Fruit fly (Drosophila melanogaster) whole organism, embryonic: Measurements from ENCODE around the gene CG8176.
A peak's percentile ranks its signal among the peaks of the same experiment; 100 is the strongest.

Experiments used
- Aef1 ChIP-seq: fragments of 200-800 bp; sonication (Bioruptor generic); IDR thresholded peaks from 3 replicates; pipeline ENCODE4 v1.3.6; 2022; ENCODE audit warnings: missing biosample characterization, missing genetic modification characterization
- CG11398 ChIP-seq: fragments of 200-800 bp; sonication (Bioruptor generic); optimal IDR thresholded peaks from 2 replicates; lab custom pipeline; 2016; ENCODE audit warnings: missing biosample characterization, missing genetic modification characterization
- CG12071 ChIP-seq: fragments of 200-800 bp; sonication (Bioruptor generic); optimal IDR thresholded peaks from 3 replicates; lab custom pipeline; 2018; ENCODE audit warnings: missing biosample characterization, mild to moderate bottlenecking, missing genetic modification characterization
- CG17802 ChIP-seq: fragments of 200-800 bp; sonication (Bioruptor generic); optimal IDR thresholded peaks from 2 replicates; lab custom pipeline; 2018; ENCODE audit warnings: missing biosample characterization, mild to moderate bottlenecking, missing genetic modification characterization, moderate library complexity
- CG2129 ChIP-seq: fragments of 200-800 bp; sonication (Bioruptor generic); IDR thresholded peaks from 2 replicates; pipeline ENCODE4 v1.3.6; 2022; ENCODE audit warnings: missing biosample characterization, missing genetic modification characterization; ENCODE audit not compliant: partially characterized antibody
- CG3065 ChIP-seq: fragments of 200-800 bp; sonication (Bioruptor generic); optimal IDR thresholded peaks from 2 replicates; lab custom pipeline; 2016; ENCODE audit warnings: missing biosample characterization, missing genetic modification characterization
- CG3726 ChIP-seq: fragments of 200-800 bp; sonication (Bioruptor generic); IDR thresholded peaks from 3 replicates; pipeline ENCODE4, ENCODE4 v1.3.6; 2022; ENCODE audit warnings: missing biosample characterization, missing genetic modification characterization
- CG4730 ChIP-seq: fragments of 200-800 bp; sonication (Bioruptor generic); IDR thresholded peaks from 2 replicates; pipeline ENCODE4 v1.3.6; 2022; ENCODE audit warnings: missing biosample characterization, missing genetic modification characterization
- CG5245 ChIP-seq: fragments of 200-800 bp; sonication (Bioruptor generic); optimal IDR thresholded peaks from 3 replicates; lab custom pipeline; 2016; ENCODE audit warnings: missing biosample characterization, missing genetic modification characterization
- CG6175 ChIP-seq: fragments of 200-800 bp; sonication (Bioruptor generic); IDR thresholded peaks from 3 replicates; pipeline ENCODE4 v1.3.6; 2022; ENCODE audit warnings: missing biosample characterization, missing genetic modification characterization
- CG9817 ChIP-seq: fragments of 200-800 bp; sonication (Bioruptor generic); optimal IDR thresholded peaks from 2 replicates; lab custom pipeline; 2018; ENCODE audit warnings: missing biosample characterization, mild to moderate bottlenecking, missing genetic modification characterization, moderate library complexity
- Dref ChIP-seq: fragments of 200-800 bp; sonication (Bioruptor generic); IDR thresholded peaks from 2 replicates; pipeline ENCODE4 v1.3.6; 2022; ENCODE audit warnings: missing biosample characterization, missing genetic modification characterization
- ERR ChIP-seq: fragments of 200-800 bp; sonication (Bioruptor generic); optimal IDR thresholded peaks from 2 replicates; lab custom pipeline; 2016; ENCODE audit warnings: missing biosample characterization, missing genetic modification characterization
- GATAe ChIP-seq: fragments of 200-800 bp; sonication (Bioruptor generic); conservative IDR thresholded peaks from 2 replicates; pipeline ENCODE4 v1.3.6; 2022; ENCODE audit warnings: missing biosample characterization, missing genetic modification characterization
- Gug ChIP-seq: fragments of 200-800 bp; sonication (Bioruptor generic); IDR thresholded peaks from 4 replicates; pipeline ENCODE4 v1.3.6; 2022; ENCODE audit warnings: missing biosample characterization, missing genetic modification characterization
- Hr78 ChIP-seq, 2 experiments: fragments of 200-800 bp in 1 of 2; fragments of >200 bp in 1 of 2; sonication (Bioruptor generic) in 1 of 2; optimal IDR thresholded peaks; 2 replicates each; lab custom pipeline; 2017 to 2019; ENCODE audit warnings: missing biosample characterization in 2 of 2, missing genetic modification characterization in 2 of 2, mild to moderate bottlenecking in 1 of 2, moderate library complexity in 1 of 2
- Lhr ChIP-seq: fragments of 200-800 bp; sonication (Bioruptor generic); optimal IDR thresholded peaks from 3 replicates; lab custom pipeline; 2017; ENCODE audit warnings: mild to moderate bottlenecking, missing biosample characterization, missing genetic modification reagents, missing genetic modification characterization
- MESR4 ChIP-seq: fragments of 200-800 bp; sonication (Bioruptor generic); optimal IDR thresholded peaks from 2 replicates; lab custom pipeline; 2018; ENCODE audit warnings: missing biosample characterization, mild to moderate bottlenecking, missing genetic modification characterization, moderate library complexity
- Oaz ChIP-seq: fragments of 200-800 bp; sonication (Bioruptor generic); IDR thresholded peaks from 2 replicates; pipeline ENCODE4 v1.3.6; 2022; ENCODE audit warnings: missing biosample characterization, missing genetic modification characterization
- Stat92E ChIP-seq, 3 experiments: fragments of >200 bp in 2 of 3; fragments of 200-800 bp in 1 of 3; sonication (Bioruptor generic) in 1 of 3; optimal IDR thresholded peaks; 2 replicates each; lab custom pipeline; 2017 to 2019; ENCODE audit warnings: missing biosample characterization in 3 of 3, missing genetic modification characterization in 3 of 3, mild to moderate bottlenecking in 1 of 3, moderate library complexity in 1 of 3
- bowl ChIP-seq: fragments of 200-800 bp; sonication (Bioruptor generic); IDR thresholded peaks from 2 replicates; pipeline ENCODE4 v1.3.6; 2022; ENCODE audit warnings: missing biosample characterization, missing genetic modification characterization
- chif ChIP-seq, 2 experiments: fragments of 200-800 bp; sonication (Bioruptor generic); optimal IDR thresholded peaks; 3 replicates each; lab custom pipeline; 2016; ENCODE audit warnings: missing biosample characterization in 2 of 2, missing genetic modification characterization in 2 of 2
- cwo ChIP-seq: fragments of 200-800 bp; sonication (Bioruptor generic); optimal IDR thresholded peaks from 3 replicates; lab custom pipeline; 2017; ENCODE audit warnings: missing biosample characterization, missing genetic modification characterization, mild to moderate bottlenecking, moderate library complexity, missing genetic modification reagents
- disco-r ChIP-seq: fragments of 200-800 bp; sonication (Bioruptor generic); optimal IDR thresholded peaks from 2 replicates; lab custom pipeline; 2016; ENCODE audit warnings: missing biosample characterization, missing genetic modification characterization
- dpn ChIP-seq, 2 experiments: fragments of 200-800 bp; sonication (Bioruptor generic); optimal IDR thresholded peaks; 3 replicates each; lab custom pipeline; 2016; ENCODE audit warnings: missing biosample characterization in 2 of 2, missing genetic modification characterization in 2 of 2
- ewg ChIP-seq: fragments of 200-800 bp; sonication (Bioruptor generic); optimal IDR thresholded peaks from 3 replicates; lab custom pipeline; 2017; ENCODE audit warnings: mild to moderate bottlenecking, missing biosample characterization, missing genetic modification reagents, missing genetic modification characterization
- ftz-f1 ChIP-seq: fragments of 200-800 bp; sonication (Bioruptor generic); optimal IDR thresholded peaks from 2 replicates; lab custom pipeline; 2016; ENCODE audit warnings: missing biosample characterization, missing genetic modification characterization
- gem ChIP-seq: fragments of 200-800 bp; sonication (Bioruptor generic); optimal IDR thresholded peaks from 2 replicates; lab custom pipeline; 2019; ENCODE audit warnings: missing biosample characterization, mild to moderate bottlenecking, missing genetic modification characterization, moderate library complexity
- hth ChIP-seq: fragments of >200 bp; optimal IDR thresholded peaks from 2 replicates; lab custom pipeline; 2017; ENCODE audit warnings: inconsistent platforms
- jumu ChIP-seq: fragments of 200-800 bp; sonication (Bioruptor generic); optimal IDR thresholded peaks from 3 replicates; lab custom pipeline; 2016; ENCODE audit warnings: missing biosample characterization, missing genetic modification characterization
- lov ChIP-seq, 2 experiments: fragments of 200-800 bp in 1 of 2; fragments of >200 bp in 1 of 2; sonication (Bioruptor generic) in 1 of 2; IDR thresholded peaks in 1 of 2; optimal IDR thresholded peaks in 1 of 2; 2 replicates in 1 of 2; 3 replicates in 1 of 2; pipeline versions ENCODE4 v1.3.6 to Lab custom; 2017 to 2022; ENCODE audit warnings: missing biosample characterization in 1 of 2, missing genetic modification characterization in 1 of 2
- nom ChIP-seq: fragments of 200-800 bp; sonication (Bioruptor generic); optimal IDR thresholded peaks from 2 replicates; lab custom pipeline; 2017; ENCODE audit warnings: missing biosample characterization, missing genetic modification characterization, mild to moderate bottlenecking, moderate library complexity, missing genetic modification reagents
- odd ChIP-seq: fragments of 200-800 bp; sonication (Bioruptor generic); optimal IDR thresholded peaks from 2 replicates; lab custom pipeline; 2017; ENCODE audit warnings: missing biosample characterization, mild to moderate bottlenecking, missing genetic modification characterization
- pan ChIP-seq, 4 experiments: fragments of >200 bp in 3 of 4; fragments of 200-800 bp in 1 of 4; sonication (Bioruptor generic) in 1 of 4; optimal IDR thresholded peaks in 3 of 4; IDR thresholded peaks in 1 of 4; 2 replicates each; pipeline versions ENCODE4 v1.3.6 to Lab custom; 2017 to 2022; ENCODE audit warnings: missing biosample characterization in 2 of 4, missing genetic modification characterization in 2 of 4, mixed read lengths in 1 of 4
- pfk ChIP-seq: fragments of 200-800 bp; sonication (Bioruptor generic); optimal IDR thresholded peaks from 2 replicates; lab custom pipeline; 2018; ENCODE audit warnings: missing biosample characterization, mild to moderate bottlenecking, missing genetic modification characterization, moderate library complexity
- pita ChIP-seq: fragments of 200-800 bp; sonication (Bioruptor generic); optimal IDR thresholded peaks from 2 replicates; lab custom pipeline; 2017; ENCODE audit warnings: missing biosample characterization, mild to moderate bottlenecking, missing genetic modification characterization
- ranshi ChIP-seq: fragments of 200-800 bp; sonication (Bioruptor generic); IDR thresholded peaks from 2 replicates; pipeline ENCODE4 v1.3.6; 2022; ENCODE audit warnings: missing biosample characterization, missing genetic modification characterization
- sens ChIP-seq: fragments of 200-800 bp; sonication (Bioruptor generic); peaks from one replicate; lab custom pipeline; 2016; ENCODE audit warnings: missing biosample characterization, missing genetic modification characterization
- slbo ChIP-seq: fragments of 200-800 bp; sonication (Bioruptor generic); IDR thresholded peaks from 2 replicates; pipeline ENCODE4 v1.3.6; 2022; ENCODE audit warnings: missing biosample characterization, missing genetic modification characterization
- slou ChIP-seq: fragments of 200-800 bp; sonication (Bioruptor generic); optimal IDR thresholded peaks from 3 replicates; lab custom pipeline; 2016; ENCODE audit warnings: missing biosample characterization, missing genetic modification characterization
- twi ChIP-seq: fragments of 200-800 bp; optimal IDR thresholded peaks from 2 replicates; lab custom pipeline; 2019; ENCODE audit warnings: missing biosample characterization, mild to moderate bottlenecking, missing genetic modification characterization, moderate library complexity
- usp ChIP-seq: fragments of >200 bp; optimal IDR thresholded peaks from 2 replicates; lab custom pipeline; 2017; ENCODE audit warnings: missing biosample characterization, missing genetic modification characterization
- vfl ChIP-seq: fragments of 200-800 bp; sonication (Bioruptor generic); optimal IDR thresholded peaks from 2 replicates; lab custom pipeline; 2016; ENCODE audit warnings: missing biosample characterization, missing genetic modification characterization

Gene CG8176

dm6 chr3R:9496748-9497147 is 19.1 kb upstream of the CG8176 start (continued):
- peak; percentile 91 for TF ChIP-seq CG9817
- peak; percentile 76 for TF ChIP-seq twi
- no peak; the same call in 1 of the 2 replicates for TF ChIP-seq ranshi (GFP tag; lab: Robert Waterston, UW)
- TF ChIP-seq lov (optimal IDR thresholded peaks at IDR 0.05; lab: Kevin White, UChicago): no peak
- peak; percentile 31; the same call in 1 of the 3 replicates for TF ChIP-seq lov (GFP tag; IDR thresholded peaks at IDR 0.05; lab: Robert Waterston, UW)
- peak; percentile 30 to 62 for TF ChIP-seq chif (GFP tag; optimal IDR thresholded peaks at IDR 0.05; lab: Kevin White, UChicago)
- TF ChIP-seq jumu (GFP tag; lab: Kevin White, UChicago): peak; percentile 81
- peak; percentile 81 to 89 for TF ChIP-seq dpn (GFP tag; optimal IDR thresholded peaks at IDR 0.05; lab: Kevin White, UChicago)
- peak; percentile 51 for TF ChIP-seq ewg (GFP tag; lab: Kevin White, UChicago)
- peak; percentile 46; the same call in 1 of the 2 replicates for TF ChIP-seq CG4730 (GFP tag; lab: Robert Waterston, UW)
- peak; percentile 98 for TF ChIP-seq Dref (GFP tag; lab: Robert Waterston, UW)
- TF ChIP-seq odd: no peak
- peak; percentile 83 for TF ChIP-seq vfl (GFP tag; lab: Kevin White, UChicago)
- peak; percentile 58 for TF ChIP-seq gem (tag; lab: Kevin White, UChicago)
- peak; percentile 91 for TF ChIP-seq Lhr
- TF ChIP-seq slbo (GFP tag; lab: Robert Waterston, UW): peak; percentile 92
- no peak for TF ChIP-seq GATAe (GFP tag; lab: Robert Waterston, UW)
- peak; percentile 93 for TF ChIP-seq sens
- TF ChIP-seq slou: peak; percentile 76
- TF ChIP-seq ftz-f1 (GFP tag; lab: Kevin White, UChicago): peak; percentile 48
- no peak; the same call in 2 of the 3 replicates for TF ChIP-seq Aef1 (GFP tag; lab: Robert Waterston, UW)
- peak; percentile 81 for TF ChIP-seq ERR (GFP tag; lab: Kevin White, UChicago)
- TF ChIP-seq Gug (GFP tag; lab: Robert Waterston, UW): peak; percentile 57; the same call in 2 of the 4 replicates
- peak; percentile 74 for TF ChIP-seq disco-r (GFP tag; lab: Kevin White, UChicago)
- TF ChIP-seq CG11398: peak; percentile 58
- TF ChIP-seq CG3726 (GFP tag; lab: Robert Waterston, UW): no peak
- no peak for TF ChIP-seq bowl (GFP tag; lab: Robert Waterston, UW)
- peak; percentile 84 for TF ChIP-seq pita (GFP tag; lab: Kevin White, UChicago)
- peak in 1 of 3 experiments; percentile 92 for TF ChIP-seq Stat92E (GFP tag; optimal IDR thresholded peaks at IDR 0.05; lab: Kevin White, UChicago)
- TF ChIP-seq MESR4 (GFP tag; lab: Kevin White, UChicago): peak; percentile 23
- TF ChIP-seq Oaz (GFP tag; lab: Robert Waterston, UW): no peak
- peak in 1 of 2 experiments; percentile 2 for TF ChIP-seq Hr78 (GFP tag; optimal IDR thresholded peaks at IDR 0.05; lab: Kevin White, UChicago)
- TF ChIP-seq CG3065 (GFP tag; lab: Kevin White, UChicago): peak; percentile 18
- peak; percentile 20 for TF ChIP-seq nom (GFP tag; lab: Kevin White, UChicago)
- TF ChIP-seq CG12071 (GFP tag; lab: Kevin White, UChicago): no peak
- TF ChIP-seq pfk: peak; percentile 62
- TF ChIP-seq cwo (GFP tag; lab: Kevin White, UChicago): peak; percentile 42
- no peak for TF ChIP-seq CG2129 (GFP tag; lab: Robert Waterston, UW)
- peak; percentile 23 for TF ChIP-seq CG5245 (GFP tag; lab: Kevin White, UChicago)
- TF ChIP-seq CG6175 (GFP tag; lab: Robert Waterston, UW): no peak
- TF ChIP-seq pan (optimal IDR thresholded peaks at IDR 0.05; lab: Kevin White, UChicago): no peak
- TF ChIP-seq pan (GFP tag; optimal IDR thresholded peaks at IDR 0.05 in 1 of 2, IDR thresholded peaks at IDR 0.05 in 1 of 2): peak in 1 of 2 experiments; percentile 42
- TF ChIP-seq CG17802: peak; percentile 52
- no peak for TF ChIP-seq hth (lab: Kevin White, UChicago)
- TF ChIP-seq usp (GFP tag; lab: Kevin White, UChicago): no peak
